Worm (Caenorhabditis elegans): ENCODE data around the gene syf-2.

syf-2 gene

ce11 chrIII:7148191-7148590 is 13.7 kb downstream of the syf-2 start:
- no peak for TF ChIP-seq mep-1 (tag; optimal IDR thresholded peaks at IDR 0.05)
- TF ChIP-seq unc-120 (tag; optimal IDR thresholded peaks at IDR 0.05; ENCODE audit: poor library complexity, severe bottlenecking), result no peak
- no peak for TF ChIP-seq nhr-76 (tag; optimal IDR thresholded peaks at IDR 0.05)
- TF ChIP-seq nhr-237 (tag; optimal IDR thresholded peaks at IDR 0.05), result no peak
- TF ChIP-seq elt-3 (tag; optimal IDR thresholded peaks at IDR 0.05), result no peak
- no peak for TF ChIP-seq ham-2 (GFP tag; optimal IDR thresholded peaks at IDR 0.05)
- no peak for TF ChIP-seq sptf-1 (tag; optimal IDR thresholded peaks at IDR 0.05)
- no peak for TF ChIP-seq ceh-39 (tag; optimal IDR thresholded peaks at IDR 0.05)
- no peak for TF ChIP-seq lin-13 (tag; optimal IDR thresholded peaks at IDR 0.05)
- TF ChIP-seq mls-2 (tag; optimal IDR thresholded peaks at IDR 0.05), result no peak

ce11 chrIII:7146341-7146740 is 15.6 kb downstream of the syf-2 start:
- TF ChIP-seq nhr-76 (tag; optimal IDR thresholded peaks at IDR 0.05), result no peak

ce11 chrIII:7144749-7145148 is 17.2 kb downstream of the syf-2 start, which contains the start of gene glr-2:
glr-2 (minus strand) TSS chrIII:7144959.
- peak; percentile 72 for TF ChIP-seq ces-1 (GFP tag; optimal IDR thresholded peaks at IDR 0.05)
- no peak for TF ChIP-seq mep-1 (tag; optimal IDR thresholded peaks at IDR 0.05)

ce11 chrIII:7142172-7142601 is 19.7 kb downstream of the syf-2 start:
- TF ChIP-seq nhr-76 (tag; optimal IDR thresholded peaks at IDR 0.05) (no peak), ces-1 (GFP tag; optimal IDR thresholded peaks at IDR 0.05) (peak; percentile 5)

DNA sequence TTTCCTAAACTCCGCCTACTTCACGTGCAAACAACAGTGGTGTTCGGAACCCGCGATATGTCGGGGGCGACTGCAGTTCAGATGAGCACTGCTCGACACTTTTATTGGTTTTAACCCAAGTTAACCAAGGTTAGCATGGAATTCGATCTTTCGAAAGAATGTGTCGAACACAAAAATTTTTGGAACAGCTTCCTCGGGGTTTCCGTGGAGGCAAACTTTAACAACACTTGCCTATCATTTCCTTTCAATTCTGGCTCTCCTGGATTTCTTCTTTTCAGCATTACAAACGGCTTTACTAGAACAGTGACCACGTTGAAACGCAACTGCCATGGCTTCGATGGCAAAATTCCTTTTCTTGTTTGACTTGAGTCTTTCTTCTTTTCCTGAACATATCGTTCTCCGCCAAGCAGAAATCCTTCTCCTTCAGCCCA is 20.6 kb downstream of the syf-2 start:
- TF ChIP-seq unc-62 (GFP tag; optimal IDR thresholded peaks at IDR 0.05), result no peak
- peak; percentile 19 for TF ChIP-seq hlh-1 (tag; optimal IDR thresholded peaks at IDR 0.05)
- no peak for TF ChIP-seq nhr-237 (tag; optimal IDR thresholded peaks at IDR 0.05)
- TF ChIP-seq sem-2 (GFP tag; optimal IDR thresholded peaks at IDR 0.05), result no peak
- TF ChIP-seq ham-2 (GFP tag; optimal IDR thresholded peaks at IDR 0.05), result no peak
- no peak for TF ChIP-seq nhr-2 (tag; optimal IDR thresholded peaks at IDR 0.05)
- TF ChIP-seq elt-1 (tag; optimal IDR thresholded peaks at IDR 0.05; ENCODE audit: borderline replicate concordance, insufficient read depth), result no peak
- TF ChIP-seq pha-4 (tag; optimal IDR thresholded peaks at IDR 0.05), result no peak

ce11 chrIII:7140228-7140710 is 21.6 kb downstream of the syf-2 start:
- TF ChIP-seq elt-1 (tag; optimal IDR thresholded peaks at IDR 0.05; ENCODE audit: borderline replicate concordance, insufficient read depth) (no peak), ceh-83 (GFP tag; optimal IDR thresholded peaks at IDR 0.05) (peak; percentile 74)

- TF ChIP-seq lin-32 (GFP tag; optimal IDR thresholded peaks at IDR 0.05) (no peak), flh-1 (GFP tag; optimal IDR thresholded peaks at IDR 0.05) (no peak), ces-1 (GFP tag; optimal IDR thresholded peaks at IDR 0.05) (no peak), nhr-237 (tag; optimal IDR thresholded peaks at IDR 0.05) (no peak), unc-120 (tag; optimal IDR thresholded peaks at IDR 0.05; ENCODE audit: poor library complexity, severe bottlenecking) (no peak), mep-1 (tag; optimal IDR thresholded peaks at IDR 0.05) (no peak), ceh-39 (tag; optimal IDR thresholded peaks at IDR 0.05) (no peak), elt-3 (tag; optimal IDR thresholded peaks at IDR 0.05) (no peak), snpc-4 (tag; optimal IDR thresholded peaks at IDR 0.05) (no peak), nhr-76 (tag; optimal IDR thresholded peaks at IDR 0.05) (no peak), nhr-28 (tag; optimal IDR thresholded peaks at IDR 0.05) (no peak), ceh-43 (GFP tag; optimal IDR thresholded peaks at IDR 0.05) (no peak), tbx-8 (GFP tag; optimal IDR thresholded peaks at IDR 0.05) (no peak), sptf-1 (tag; optimal IDR thresholded peaks at IDR 0.05) (no peak), elt-1 (tag; optimal IDR thresholded peaks at IDR 0.05; ENCODE audit: borderline replicate concordance, insufficient read depth) (no peak), unc-39 (tag; optimal IDR thresholded peaks at IDR 0.05) (no peak), blmp-1 (tag; optimal IDR thresholded peaks at IDR 0.05) (no peak), ztf-11 (tag; optimal IDR thresholded peaks at IDR 0.05) (no peak), zip-8 (tag; optimal IDR thresholded peaks at IDR 0.05) (no peak), ceh-83 (GFP tag; optimal IDR thresholded peaks at IDR 0.05) (no peak)
Measured at ce11 chrIII:7138178-7138577, 23.7 kb downstream of the syf-2 start, which contains the start of gene B0280.11. B0280.11 (minus strand) TSS chrIII:7138278.

All from whole organism, mixed stage, embryonic.